Worm (Caenorhabditis elegans): Measurements from ENCODE around the gene srx-135.

ce11 chrV:13857132-13857531 is 1.9 kb upstream of the srx-135 start, which contains the start of gene srx-136:
- no peak for TF ChIP-seq snpc-4 (tag; optimal IDR thresholded peaks at IDR 0.05)
- no peak for TF ChIP-seq nhr-76 (tag; optimal IDR thresholded peaks at IDR 0.05)
- no peak for TF ChIP-seq ceh-43 (GFP tag; optimal IDR thresholded peaks at IDR 0.05)
- TF ChIP-seq unc-120 (tag; optimal IDR thresholded peaks at IDR 0.05; ENCODE audit: poor library complexity, severe bottlenecking), result no peak
- TF ChIP-seq lsy-2 (tag; optimal IDR thresholded peaks at IDR 0.05), result no peak
- no peak for TF ChIP-seq unc-39 (tag; optimal IDR thresholded peaks at IDR 0.05)
- TF ChIP-seq ztf-11 (tag; optimal IDR thresholded peaks at IDR 0.05), result no peak
- TF ChIP-seq pha-4 (tag; optimal IDR thresholded peaks at IDR 0.05), result no peak
- no peak for TF ChIP-seq lin-13 (tag; optimal IDR thresholded peaks at IDR 0.05)
- TF ChIP-seq bed-3 (GFP tag; optimal IDR thresholded peaks at IDR 0.05), result no peak
